Fruit fly (Drosophila melanogaster) whole organism, embryonic: ENCODE data around the gene CG2772.

Experiments
- CG10959 ChIP-seq: fragments of 200-800 bp; sonication (Bioruptor generic); IDR thresholded peaks from 2 replicates; pipeline ENCODE4 v1.3.6; 2022; ENCODE audit warnings: missing biosample characterization, missing genetic modification characterization
- CG11085 ChIP-seq: fragments of 200-800 bp; sonication (Bioruptor generic); IDR thresholded peaks from 2 replicates; pipeline ENCODE4 v1.3.6; 2022; ENCODE audit warnings: missing biosample characterization, missing genetic modification characterization
- CG11696 ChIP-seq: fragments of 200-800 bp; sonication (Bioruptor generic); IDR thresholded peaks from 2 replicates; pipeline ENCODE4 v1.3.6; 2022; ENCODE audit warnings: missing biosample characterization, missing genetic modification characterization
- CG12071 ChIP-seq: fragments of 200-800 bp; sonication (Bioruptor generic); optimal IDR thresholded peaks from 3 replicates; lab custom pipeline; 2018; ENCODE audit warnings: missing biosample characterization, mild to moderate bottlenecking, missing genetic modification characterization
- CG14860 ChIP-seq: fragments of 200-800 bp; sonication (Bioruptor generic); IDR thresholded peaks from 3 replicates; pipeline ENCODE4 v1.3.6; 2022; ENCODE audit warnings: missing biosample characterization, missing genetic modification characterization; ENCODE audit not compliant: partially characterized antibody
- CG15073 ChIP-seq: fragments of 200-800 bp; sonication (Bioruptor generic); optimal IDR thresholded peaks from 2 replicates; lab custom pipeline; 2016; ENCODE audit warnings: missing biosample characterization, missing genetic modification characterization
- CG1602 ChIP-seq: fragments of 200-800 bp; sonication (Bioruptor generic); optimal IDR thresholded peaks from 3 replicates; lab custom pipeline; 2016; ENCODE audit warnings: missing biosample characterization, missing genetic modification characterization
- CG1647 ChIP-seq: fragments of 200-800 bp; sonication (Bioruptor generic); optimal IDR thresholded peaks from 3 replicates; lab custom pipeline; 2016; ENCODE audit warnings: missing biosample characterization, missing genetic modification characterization
- CG17802 ChIP-seq: fragments of 200-800 bp; sonication (Bioruptor generic); optimal IDR thresholded peaks from 2 replicates; lab custom pipeline; 2018; ENCODE audit warnings: missing biosample characterization, mild to moderate bottlenecking, missing genetic modification characterization, moderate library complexity
- CG18619 ChIP-seq: fragments of 200-800 bp; sonication (Bioruptor generic); optimal IDR thresholded peaks from 3 replicates; lab custom pipeline; 2017; ENCODE audit warnings: missing biosample characterization, mild to moderate bottlenecking, missing genetic modification characterization
- CG2712 ChIP-seq: fragments of 200-800 bp; optimal IDR thresholded peaks from 3 replicates; lab custom pipeline; 2019; ENCODE audit warnings: missing biosample characterization, mild to moderate bottlenecking, missing genetic modification characterization, moderate library complexity
- CG6272 ChIP-seq: fragments of 200-800 bp; sonication (Bioruptor generic); IDR thresholded peaks from 2 replicates; pipeline ENCODE4 v1.3.6; 2022; ENCODE audit warnings: missing biosample characterization, missing genetic modification characterization
- CG6654 ChIP-seq: fragments of 200-800 bp; sonication (Bioruptor generic); optimal IDR thresholded peaks from 2 replicates; lab custom pipeline; 2017; ENCODE audit warnings: missing biosample characterization, mild to moderate bottlenecking, missing genetic modification characterization
- CG7745 ChIP-seq: fragments of 200-800 bp; sonication (Bioruptor generic); optimal IDR thresholded peaks from 2 replicates; lab custom pipeline; 2018; ENCODE audit warnings: missing biosample characterization, mild to moderate bottlenecking, missing genetic modification characterization, moderate library complexity
- CG8290 ChIP-seq, 3 experiments: fragments of 200-800 bp; sonication (Bioruptor generic); optimal IDR thresholded peaks; 2 replicates each; lab custom pipeline; 2016 to 2019; ENCODE audit warnings: missing biosample characterization in 3 of 3, missing genetic modification characterization in 3 of 3, mild to moderate bottlenecking in 2 of 3, moderate library complexity in 1 of 3
- CG8478 ChIP-seq: fragments of >200 bp; optimal IDR thresholded peaks from 2 replicates; lab custom pipeline; 2018
- CG8765 ChIP-seq: fragments of 200-800 bp; sonication (Bioruptor generic); IDR thresholded peaks from 2 replicates; pipeline ENCODE4 v1.3.6; 2022; ENCODE audit warnings: missing biosample characterization, missing genetic modification characterization
- CTCF ChIP-seq: fragments of 200-800 bp; sonication (Bioruptor generic); optimal IDR thresholded peaks from 2 replicates; lab custom pipeline; 2017; ENCODE audit warnings: missing biosample characterization, mild to moderate bottlenecking, missing genetic modification characterization, moderate library complexity
- CoRest ChIP-seq: fragments of 200-800 bp; sonication (Bioruptor generic); optimal IDR thresholded peaks from 3 replicates; lab custom pipeline; 2018; ENCODE audit warnings: missing biosample characterization, mild to moderate bottlenecking, missing genetic modification characterization, moderate library complexity
- Elba2 ChIP-seq: fragments of 200-800 bp; sonication (Bioruptor generic); optimal IDR thresholded peaks from 3 replicates; lab custom pipeline; 2016; ENCODE audit warnings: missing biosample characterization, missing genetic modification characterization
- Fer2 ChIP-seq: fragments of 200-800 bp; sonication (Bioruptor generic); optimal IDR thresholded peaks from 2 replicates; lab custom pipeline; 2018; ENCODE audit warnings: missing biosample characterization, mild to moderate bottlenecking, missing genetic modification characterization, moderate library complexity
- Hmx ChIP-seq: fragments of 200-800 bp; sonication (Bioruptor generic); optimal IDR thresholded peaks from 2 replicates; lab custom pipeline; 2016; ENCODE audit warnings: missing biosample characterization, missing genetic modification characterization
- Kr ChIP-seq: fragments of 200-800 bp; sonication (Bioruptor generic); optimal IDR thresholded peaks from 2 replicates; lab custom pipeline; 2017; ENCODE audit warnings: missing biosample characterization, mild to moderate bottlenecking, missing genetic modification characterization
- NFAT ChIP-seq: fragments of 200-800 bp; sonication (Bioruptor generic); IDR thresholded peaks from 2 replicates; pipeline ENCODE4 v1.3.6; 2022; ENCODE audit warnings: missing biosample characterization, missing genetic modification characterization
- Optix ChIP-seq: fragments of 200-800 bp; sonication (Bioruptor generic); IDR thresholded peaks from 3 replicates; pipeline ENCODE4 v1.3.6; 2022; ENCODE audit warnings: missing biosample characterization, missing genetic modification characterization
- Ptx1 ChIP-seq: fragments of 200-800 bp; sonication (Bioruptor generic); IDR thresholded peaks from 2 replicates; pipeline ENCODE4 v1.3.6; 2022; ENCODE audit warnings: missing biosample characterization, missing genetic modification characterization
- Sox102F ChIP-seq: fragments of 200-800 bp; sonication (Bioruptor generic); optimal IDR thresholded peaks from 2 replicates; lab custom pipeline; 2018; ENCODE audit warnings: missing biosample characterization, mild to moderate bottlenecking, missing genetic modification characterization, moderate library complexity
- Spps ChIP-seq: fragments of 200-800 bp; sonication (Bioruptor generic); optimal IDR thresholded peaks from 2 replicates; lab custom pipeline; 2018; ENCODE audit warnings: missing biosample characterization, mild to moderate bottlenecking, missing genetic modification characterization
- Xbp1 ChIP-seq: fragments of 200-800 bp; sonication (Bioruptor generic); optimal IDR thresholded peaks from 3 replicates; lab custom pipeline; 2016; ENCODE audit warnings: missing biosample characterization, mild to moderate bottlenecking, missing genetic modification characterization
- amos ChIP-seq: fragments of 200-800 bp; sonication (Bioruptor generic); IDR thresholded peaks from 2 replicates; pipeline ENCODE4 v1.3.6; 2022; ENCODE audit warnings: missing biosample characterization, missing genetic modification characterization; ENCODE audit not compliant: partially characterized antibody
- ase ChIP-seq: fragments of 200-800 bp; sonication (Bioruptor generic); IDR thresholded peaks from 3 replicates; pipeline ENCODE4 v1.3.6; 2022; ENCODE audit warnings: missing biosample characterization, missing genetic modification characterization
- bcd ChIP-seq: fragments of 200-800 bp; sonication (Bioruptor generic); optimal IDR thresholded peaks from 2 replicates; lab custom pipeline; 2017; ENCODE audit warnings: missing biosample characterization, mild to moderate bottlenecking, missing genetic modification characterization
- cad ChIP-seq: fragments of >200 bp; optimal IDR thresholded peaks from 2 replicates; lab custom pipeline; 2017; ENCODE audit warnings: missing biosample characterization, missing genetic modification characterization
- cato ChIP-seq: fragments of 200-800 bp; sonication (Bioruptor generic); optimal IDR thresholded peaks from 2 replicates; lab custom pipeline; 2016; ENCODE audit warnings: missing biosample characterization, missing genetic modification characterization, borderline replicate concordance
- cg ChIP-seq: fragments of 200-800 bp; sonication (Bioruptor generic); optimal IDR thresholded peaks from 3 replicates; lab custom pipeline; 2019; ENCODE audit warnings: missing biosample characterization, mild to moderate bottlenecking, missing genetic modification characterization, moderate library complexity
- ems ChIP-seq: fragments of 200-800 bp; sonication (Bioruptor generic); optimal IDR thresholded peaks from 3 replicates; lab custom pipeline; 2016; ENCODE audit warnings: missing biosample characterization, missing genetic modification characterization
- fru ChIP-seq: fragments of >200 bp; optimal IDR thresholded peaks from 2 replicates; lab custom pipeline; 2017
- ftz-f1 ChIP-seq: fragments of 200-800 bp; sonication (Bioruptor generic); optimal IDR thresholded peaks from 2 replicates; lab custom pipeline; 2016; ENCODE audit warnings: missing biosample characterization, missing genetic modification characterization
- hkb ChIP-seq, 2 experiments: fragments of 200-800 bp in 1 of 2; fragments of >200 bp in 1 of 2; sonication (Bioruptor generic) in 1 of 2; IDR thresholded peaks in 1 of 2; optimal IDR thresholded peaks in 1 of 2; 2 replicates each; pipeline versions ENCODE4 v1.3.6 to Lab custom; 2017 to 2022; ENCODE audit warnings: missing biosample characterization in 1 of 2, missing genetic modification characterization in 1 of 2
- mirr ChIP-seq: fragments of 200-800 bp; sonication (Bioruptor generic); optimal IDR thresholded peaks from 3 replicates; lab custom pipeline; 2018; ENCODE audit warnings: missing biosample characterization, mild to moderate bottlenecking, missing genetic modification characterization
- nom ChIP-seq: fragments of 200-800 bp; sonication (Bioruptor generic); optimal IDR thresholded peaks from 2 replicates; lab custom pipeline; 2017; ENCODE audit warnings: missing biosample characterization, missing genetic modification characterization, mild to moderate bottlenecking, moderate library complexity, missing genetic modification reagents
- pan ChIP-seq, 4 experiments: fragments of >200 bp in 3 of 4; fragments of 200-800 bp in 1 of 4; sonication (Bioruptor generic) in 1 of 4; optimal IDR thresholded peaks in 3 of 4; IDR thresholded peaks in 1 of 4; 2 replicates each; pipeline versions ENCODE4 v1.3.6 to Lab custom; 2017 to 2022; ENCODE audit warnings: missing biosample characterization in 2 of 4, missing genetic modification characterization in 2 of 4, mixed read lengths in 1 of 4
- prd ChIP-seq, 3 experiments: fragments of >200 bp in 2 of 3; fragments of 200-800 bp in 1 of 3; sonication (Bioruptor generic) in 1 of 3; optimal IDR thresholded peaks in 2 of 3; IDR thresholded peaks in 1 of 3; 2 replicates in 2 of 3; 3 replicates in 1 of 3; pipeline versions ENCODE4 v1.3.6 to Lab custom; 2017 to 2022; ENCODE audit warnings: missing biosample characterization in 1 of 3, missing genetic modification characterization in 1 of 3
- scrt ChIP-seq: fragments of 200-800 bp; sonication (Bioruptor generic); optimal IDR thresholded peaks from 2 replicates; lab custom pipeline; 2018; ENCODE audit warnings: missing biosample characterization, mild to moderate bottlenecking, missing genetic modification characterization, moderate library complexity
- stwl ChIP-seq: fragments of 200-800 bp; sonication (Bioruptor generic); optimal IDR thresholded peaks from 3 replicates; lab custom pipeline; 2018; ENCODE audit warnings: missing biosample characterization, mild to moderate bottlenecking, missing genetic modification characterization, moderate library complexity
- tll ChIP-seq, 2 experiments: fragments of 200-800 bp in 1 of 2; fragments of >200 bp in 1 of 2; sonication (Bioruptor generic) in 1 of 2; optimal IDR thresholded peaks; 2 replicates each; lab custom pipeline; 2017 to 2019; ENCODE audit warnings: missing biosample characterization in 2 of 2, missing genetic modification characterization in 2 of 2, mild to moderate bottlenecking in 1 of 2, moderate library complexity in 1 of 2
- vnd ChIP-seq: fragments of 200-800 bp; sonication (Bioruptor generic); IDR thresholded peaks from 3 replicates; pipeline ENCODE4 v1.3.6; 2022; ENCODE audit warnings: missing biosample characterization, missing genetic modification characterization; ENCODE audit not compliant: partially characterized antibody
- zfh1 ChIP-seq: fragments of 200-800 bp; sonication (Bioruptor generic); IDR thresholded peaks from 3 replicates; pipeline ENCODE4 v1.3.6; 2022; ENCODE audit warnings: missing biosample characterization, missing genetic modification characterization

The CG2772 gene

dm6 chr2L:3477057-3477755, 31.4 kb downstream of the CG2772 start (continued):
- TF ChIP-seq tll (GFP tag; optimal IDR thresholded peaks at IDR 0.05; lab: Kevin White, UChicago) (no peak), fru (lab: Kevin White, UChicago) (no peak), ase (0 out of 3 replicates have a peak, but pooled peaks have one; percentile 22), CoRest (tag; lab: Kevin White, UChicago) (peak; percentile 65), CG7745 (no peak), CG11085 (no peak), CG11696 (GFP tag; lab: Robert Waterston, UW) (no peak), Fer2 (tag; lab: Kevin White, UChicago) (no peak), amos (GFP tag; lab: Robert Waterston, UW) (no peak), CG8765 (GFP tag; lab: Robert Waterston, UW) (no peak), CG18619 (GFP tag; lab: Kevin White, UChicago) (peak; percentile 68), mirr (GFP tag; lab: Kevin White, UChicago) (no peak), CG17802 (tag; lab: Kevin White, UChicago) (no peak), Spps (tag; lab: Kevin White, UChicago) (no peak), CG6654 (GFP tag; lab: Kevin White, UChicago) (no peak), cato (GFP tag; lab: Kevin White, UChicago) (no peak), CG1602 (GFP tag; lab: Kevin White, UChicago) (peak; percentile 1), ftz-f1 (peak; percentile 74), Ptx1 (GFP tag; lab: Robert Waterston, UW) (peak; percentile 45), CG6272 (GFP tag; lab: Robert Waterston, UW) (no peak), vnd (GFP tag; lab: Robert Waterston, UW) (no peak), NFAT (GFP tag; lab: Robert Waterston, UW) (no peak), hkb (optimal IDR thresholded peaks at IDR 0.05; lab: Kevin White, UChicago) (no peak), hkb (GFP tag; IDR thresholded peaks at IDR 0.05; lab: Robert Waterston, UW) (no peak), pan (optimal IDR thresholded peaks at IDR 0.05; lab: Kevin White, UChicago) (peak in 1 of 2 experiments; percentile 11), pan (GFP tag; optimal IDR thresholded peaks at IDR 0.05 in 1 of 2, IDR thresholded peaks at IDR 0.05 in 1 of 2) (no peak), cad (GFP tag; lab: Kevin White, UChicago) (no peak), ems (peak; percentile 22), CG15073 (GFP tag; lab: Kevin White, UChicago) (no peak), prd (optimal IDR thresholded peaks at IDR 0.05; lab: Kevin White, UChicago) (no peak), prd (GFP tag; IDR thresholded peaks at IDR 0.05; lab: Robert Waterston, UW) (peak; percentile 28; the same call in 1 of the 3 replicates), CG2712 (tag; lab: Kevin White, UChicago) (peak; percentile 46), zfh1 (GFP tag; lab: Robert Waterston, UW) (no peak), Xbp1 (peak; percentile 32), CTCF (GFP tag; lab: Kevin White, UChicago) (no peak), Kr (GFP tag; lab: Kevin White, UChicago) (no peak), CG8290 (GFP tag; optimal IDR thresholded peaks at IDR 0.05; lab: Kevin White, UChicago) (no peak), CG8290 (tag; optimal IDR thresholded peaks at IDR 0.05; lab: Kevin White, UChicago) (peak in 1 of 2 experiments; percentile 68), CG8478 (lab: Kevin White, UChicago) (no peak), scrt (no peak), stwl (tag; lab: Kevin White, UChicago) (no peak), Sox102F (GFP tag; lab: Kevin White, UChicago) (peak; percentile 39), CG10959 (GFP tag; lab: Robert Waterston, UW) (no peak), bcd (GFP tag; lab: Kevin White, UChicago) (peak; percentile 42), Optix (GFP tag; lab: Robert Waterston, UW) (no peak), cg (no peak), nom (no peak), CG1647 (GFP tag; lab: Kevin White, UChicago) (no peak), CG12071 (no peak), Elba2 (no peak), CG14860 (GFP tag; lab: Robert Waterston, UW) (no peak), Hmx (peak; percentile 23)
